Fruit fly (Drosophila melanogaster) whole organism, embryonic: ENCODE results near the gene da.

ENCODE experiments used
- Bgb ChIP-seq: fragments of 200-800 bp; sonication (Bioruptor generic); IDR thresholded peaks from 2 replicates; pipeline ENCODE4 v1.3.6; 2022; ENCODE audit warnings: missing biosample characterization, missing genetic modification characterization; ENCODE audit not compliant: partially characterized antibody
- CG10431 ChIP-seq: fragments of 200-800 bp; sonication (Bioruptor generic); optimal IDR thresholded peaks from 3 replicates; lab custom pipeline; 2018; ENCODE audit warnings: missing biosample characterization, mild to moderate bottlenecking, missing genetic modification characterization
- CG12155 ChIP-seq: fragments of 200-800 bp; sonication (Bioruptor generic); optimal IDR thresholded peaks from 3 replicates; lab custom pipeline; 2016; ENCODE audit warnings: missing biosample characterization, missing genetic modification characterization
- CG13287 ChIP-seq: fragments of 200-800 bp; sonication (Bioruptor generic); IDR thresholded peaks from 2 replicates; pipeline ENCODE4 v1.3.6; 2022; ENCODE audit warnings: missing biosample characterization, missing genetic modification characterization; ENCODE audit not compliant: partially characterized antibody
- CG13424 ChIP-seq: fragments of 200-800 bp; sonication (Bioruptor generic); optimal IDR thresholded peaks from 2 replicates; lab custom pipeline; 2019; ENCODE audit warnings: missing biosample characterization, mild to moderate bottlenecking, missing genetic modification characterization, moderate library complexity
- CG15269 ChIP-seq: fragments of 200-800 bp; sonication (Bioruptor generic); optimal IDR thresholded peaks from 2 replicates; lab custom pipeline; 2018; ENCODE audit warnings: missing biosample characterization, mild to moderate bottlenecking, missing genetic modification characterization, moderate library complexity
- CG16813 ChIP-seq: fragments of 200-800 bp; sonication (Bioruptor generic); IDR thresholded peaks from 3 replicates; pipeline ENCODE4 v1.3.6; 2022; ENCODE audit warnings: missing biosample characterization, missing genetic modification characterization; ENCODE audit not compliant: partially characterized antibody
- CG18262 ChIP-seq: fragments of 200-800 bp; optimal IDR thresholded peaks from 3 replicates; lab custom pipeline; 2019; ENCODE audit warnings: missing biosample characterization, mild to moderate bottlenecking, missing genetic modification characterization, moderate library complexity
- CG2116 ChIP-seq: fragments of 200-800 bp; sonication (Bioruptor generic); optimal IDR thresholded peaks from 3 replicates; lab custom pipeline; 2018; ENCODE audit warnings: missing biosample characterization, mild to moderate bottlenecking, missing genetic modification characterization
- CG3065 ChIP-seq: fragments of 200-800 bp; sonication (Bioruptor generic); optimal IDR thresholded peaks from 2 replicates; lab custom pipeline; 2016; ENCODE audit warnings: missing biosample characterization, missing genetic modification characterization
- CG4360 ChIP-seq: fragments of 200-800 bp; sonication (Bioruptor generic); IDR thresholded peaks from 2 replicates; pipeline ENCODE4 v1.3.6; 2022; ENCODE audit warnings: missing biosample characterization, missing genetic modification characterization
- CG4730 ChIP-seq: fragments of 200-800 bp; sonication (Bioruptor generic); IDR thresholded peaks from 2 replicates; pipeline ENCODE4 v1.3.6; 2022; ENCODE audit warnings: missing biosample characterization, missing genetic modification characterization
- CG8765 ChIP-seq: fragments of 200-800 bp; sonication (Bioruptor generic); IDR thresholded peaks from 2 replicates; pipeline ENCODE4 v1.3.6; 2022; ENCODE audit warnings: missing biosample characterization, missing genetic modification characterization
- Doc3 ChIP-seq: fragments of 200-800 bp; sonication (Bioruptor generic); IDR thresholded peaks from 3 replicates; pipeline ENCODE4 v1.3.6; 2022; ENCODE audit warnings: missing biosample characterization, missing genetic modification characterization; ENCODE audit not compliant: partially characterized antibody
- Ets65A ChIP-seq: fragments of 200-800 bp; sonication (Bioruptor generic); peaks from one replicate; lab custom pipeline; 2016; ENCODE audit warnings: missing biosample characterization, missing genetic modification characterization
- Fer2 ChIP-seq: fragments of 200-800 bp; sonication (Bioruptor generic); optimal IDR thresholded peaks from 2 replicates; lab custom pipeline; 2018; ENCODE audit warnings: missing biosample characterization, mild to moderate bottlenecking, missing genetic modification characterization, moderate library complexity
- Lim3 ChIP-seq: fragments of 200-800 bp; sonication (Bioruptor generic); IDR thresholded peaks from 2 replicates; pipeline ENCODE4 v1.3.6; 2022; ENCODE audit warnings: missing biosample characterization, missing genetic modification characterization
- Lpt ChIP-seq: fragments of >200 bp; optimal IDR thresholded peaks from 2 replicates; lab custom pipeline; 2018; ENCODE audit warnings: missing biosample characterization, missing genetic modification characterization
- MBD-R2 ChIP-seq: fragments of 200-800 bp; sonication (Bioruptor generic); IDR thresholded peaks from 2 replicates; pipeline ENCODE4 v1.3.6; 2022; ENCODE audit warnings: missing biosample characterization, missing genetic modification characterization
- Myb ChIP-seq: fragments of 200-800 bp; sonication (Bioruptor generic); optimal IDR thresholded peaks from 2 replicates; lab custom pipeline; 2016; ENCODE audit warnings: missing biosample characterization, missing genetic modification characterization
- NK7.1 ChIP-seq: fragments of 200-800 bp; sonication (Bioruptor generic); optimal IDR thresholded peaks from 3 replicates; lab custom pipeline; 2016; ENCODE audit warnings: missing biosample characterization, missing genetic modification characterization
- Opbp ChIP-seq: fragments of 200-800 bp; sonication (Bioruptor generic); IDR thresholded peaks from 3 replicates; pipeline ENCODE4 v1.3.6; 2022; ENCODE audit warnings: missing biosample characterization, missing genetic modification characterization; ENCODE audit not compliant: partially characterized antibody
- Scr ChIP-seq: fragments of 200-800 bp; sonication (Bioruptor generic); IDR thresholded peaks from 2 replicates; pipeline ENCODE4 v1.3.6; 2022; ENCODE audit warnings: missing biosample characterization, missing genetic modification characterization; ENCODE audit not compliant: partially characterized antibody
- Spps ChIP-seq: fragments of 200-800 bp; sonication (Bioruptor generic); optimal IDR thresholded peaks from 2 replicates; lab custom pipeline; 2018; ENCODE audit warnings: missing biosample characterization, mild to moderate bottlenecking, missing genetic modification characterization
- Sry-β ChIP-seq: fragments of 200-800 bp; sonication (Bioruptor generic); optimal IDR thresholded peaks from 2 replicates; lab custom pipeline; 2018; ENCODE audit warnings: missing biosample characterization, mild to moderate bottlenecking, missing genetic modification characterization, moderate library complexity
- Sry-δ ChIP-seq: fragments of 200-800 bp; sonication (Bioruptor generic); optimal IDR thresholded peaks from 2 replicates; lab custom pipeline; 2016; ENCODE audit warnings: missing biosample characterization, missing genetic modification characterization
- Usf ChIP-seq: fragments of 200-800 bp; sonication (Bioruptor generic); optimal IDR thresholded peaks from 2 replicates; lab custom pipeline; 2017; ENCODE audit warnings: missing genotype, missing biosample characterization, missing genetic modification characterization
- YL-1 ChIP-seq: fragments of 200-800 bp; sonication (Bioruptor generic); optimal IDR thresholded peaks from 3 replicates; lab custom pipeline; 2017; ENCODE audit warnings: missing biosample characterization, mild to moderate bottlenecking, missing genetic modification characterization
- amos ChIP-seq: fragments of 200-800 bp; sonication (Bioruptor generic); IDR thresholded peaks from 2 replicates; pipeline ENCODE4 v1.3.6; 2022; ENCODE audit warnings: missing biosample characterization, missing genetic modification characterization; ENCODE audit not compliant: partially characterized antibody
- bbx ChIP-seq: fragments of 200-800 bp; sonication (Bioruptor generic); IDR thresholded peaks from 2 replicates; pipeline ENCODE4 v1.3.6; 2022; ENCODE audit warnings: missing biosample characterization, missing genetic modification characterization; ENCODE audit not compliant: partially characterized antibody
- ci ChIP-seq: fragments of 200-800 bp; sonication (Bioruptor generic); IDR thresholded peaks from 3 replicates; pipeline ENCODE4 v1.3.6; 2022; ENCODE audit warnings: missing biosample characterization, missing genetic modification characterization
- croc ChIP-seq: fragments of 200-800 bp; sonication (Bioruptor generic); conservative IDR thresholded peaks from 3 replicates; pipeline ENCODE4 v1.3.6; 2022; ENCODE audit warnings: missing biosample characterization, missing genetic modification characterization
- grn ChIP-seq: fragments of 200-800 bp; sonication (Bioruptor generic); optimal IDR thresholded peaks from 3 replicates; lab custom pipeline; 2017; ENCODE audit warnings: missing biosample characterization, missing genetic modification characterization
- hbn ChIP-seq: fragments of 200-800 bp; sonication (Bioruptor generic); IDR thresholded peaks from 2 replicates; pipeline ENCODE4 v1.3.6; 2022; ENCODE audit warnings: missing biosample characterization, missing genetic modification characterization; ENCODE audit not compliant: partially characterized antibody
- inv ChIP-seq: fragments of 200-800 bp; sonication (Bioruptor generic); IDR thresholded peaks from 2 replicates; pipeline ENCODE4 v1.3.6; 2022; ENCODE audit warnings: missing biosample characterization, missing genetic modification characterization; ENCODE audit not compliant: partially characterized antibody
- knrl ChIP-seq: fragments of 200-800 bp; sonication (Bioruptor generic); IDR thresholded peaks from 3 replicates; pipeline ENCODE4 v1.3.6; 2022; ENCODE audit warnings: missing biosample characterization, missing genetic modification characterization; ENCODE audit not compliant: partially characterized antibody
- mld ChIP-seq: fragments of 200-800 bp; sonication (Bioruptor generic); IDR thresholded peaks from 3 replicates; pipeline ENCODE4 v1.3.6; 2022; ENCODE audit warnings: missing biosample characterization, missing genetic modification characterization; ENCODE audit not compliant: partially characterized antibody
- nom ChIP-seq: fragments of 200-800 bp; sonication (Bioruptor generic); optimal IDR thresholded peaks from 2 replicates; lab custom pipeline; 2017; ENCODE audit warnings: missing biosample characterization, missing genetic modification characterization, mild to moderate bottlenecking, moderate library complexity, missing genetic modification reagents
- oc ChIP-seq: fragments of 200-800 bp; sonication (Bioruptor generic); optimal IDR thresholded peaks from 2 replicates; lab custom pipeline; 2018; ENCODE audit warnings: missing biosample characterization, mild to moderate bottlenecking, missing genetic modification characterization, moderate library complexity
- phol ChIP-seq: fragments of 200-800 bp; sonication (Bioruptor generic); optimal IDR thresholded peaks from 3 replicates; lab custom pipeline; 2018; ENCODE audit warnings: missing biosample characterization, mild to moderate bottlenecking, missing genetic modification characterization, moderate library complexity
- row ChIP-seq: fragments of 200-800 bp; sonication (Bioruptor generic); IDR thresholded peaks from 3 replicates; pipeline ENCODE4 v1.3.6; 2022; ENCODE audit warnings: missing biosample characterization, missing genetic modification characterization
- sens ChIP-seq: fragments of 200-800 bp; sonication (Bioruptor generic); peaks from one replicate; lab custom pipeline; 2016; ENCODE audit warnings: missing biosample characterization, missing genetic modification characterization
- sna ChIP-seq: fragments of 200-800 bp; sonication (Bioruptor generic); IDR thresholded peaks from 2 replicates; pipeline ENCODE4 v1.3.6; 2022; ENCODE audit warnings: missing biosample characterization, missing genetic modification characterization; ENCODE audit not compliant: partially characterized antibody
- so ChIP-seq: fragments of 200-800 bp; sonication (Bioruptor generic); IDR thresholded peaks from 3 replicates; pipeline ENCODE4 v1.3.6; 2022; ENCODE audit warnings: missing biosample characterization, missing genetic modification characterization
- sr ChIP-seq: fragments of 200-800 bp; sonication (Bioruptor generic); IDR thresholded peaks from 3 replicates; pipeline ENCODE4 v1.3.6; 2022; ENCODE audit warnings: missing biosample characterization, missing genetic modification characterization
- stwl ChIP-seq: fragments of 200-800 bp; sonication (Bioruptor generic); optimal IDR thresholded peaks from 3 replicates; lab custom pipeline; 2018; ENCODE audit warnings: missing biosample characterization, mild to moderate bottlenecking, missing genetic modification characterization, moderate library complexity
- unc-4 ChIP-seq: fragments of 200-800 bp; sonication (Bioruptor generic); IDR thresholded peaks from 2 replicates; pipeline ENCODE4 v1.3.6; 2022; ENCODE audit warnings: missing biosample characterization, missing genetic modification characterization; ENCODE audit not compliant: partially characterized antibody

Gene da

dm6 chr2L:10403803-10404315 lies 16.0 kb downstream of the da start (continued):
- TF ChIP-seq Usf (GFP tag; lab: Kevin White, UChicago) (no peak), so (GFP tag; lab: Robert Waterston, UW) (no peak), unc-4 (GFP tag; lab: Robert Waterston, UW) (peak; percentile 56; the same call in 1 of the 2 replicates), Myb (GFP tag; lab: Kevin White, UChicago) (no peak), grn (no peak), CG12155 (GFP tag; lab: Kevin White, UChicago) (no peak), MBD-R2 (peak; percentile 52), CG13424 (tag; lab: Kevin White, UChicago) (no peak), CG10431 (GFP tag; lab: Kevin White, UChicago) (no peak), CG18262 (no peak), Lpt (GFP tag; lab: Kevin White, UChicago) (no peak), Sry-β (GFP tag; lab: Kevin White, UChicago) (peak; percentile 54), phol (peak; percentile 13), sr (GFP tag; lab: Robert Waterston, UW) (no peak), sna (GFP tag; lab: Robert Waterston, UW) (peak; percentile 58; the same call in 1 of the 2 replicates), hbn (GFP tag; lab: Robert Waterston, UW) (no peak), Ets65A (no peak), YL-1 (GFP tag; lab: Kevin White, UChicago) (peak; percentile 45), Sry-δ (peak; percentile 52), CG3065 (GFP tag; lab: Kevin White, UChicago) (peak; percentile 95), CG4730 (GFP tag; lab: Robert Waterston, UW) (no peak)

- TF ChIP-seq amos, result peak; percentile 83; the same call in 1 of the 2 replicates
- no peak for TF ChIP-seq NK7.1 (GFP tag; lab: Kevin White, UChicago)
- peak; percentile 54 for TF ChIP-seq row (GFP tag; lab: Robert Waterston, UW)
- no peak for TF ChIP-seq CG15269 (tag; lab: Kevin White, UChicago)
- TF ChIP-seq Bgb (GFP tag; lab: Robert Waterston, UW), result peak; percentile 80
- TF ChIP-seq CG2116 (GFP tag; lab: Kevin White, UChicago), result peak; percentile 26
- no peak for TF ChIP-seq Spps
- peak; percentile 81 for TF ChIP-seq knrl
- TF ChIP-seq Opbp, result peak; percentile 60; the same call in 2 of the 3 replicates
- no peak for TF ChIP-seq oc
- TF ChIP-seq Doc3, result peak; percentile 88
- TF ChIP-seq mld (GFP tag; lab: Robert Waterston, UW), result 0 out of 3 replicates have a peak, but pooled peaks have one; percentile 59
- no peak for TF ChIP-seq ci (GFP tag; lab: Robert Waterston, UW)
- TF ChIP-seq Sry-δ, result peak; percentile 72
- peak; percentile 22 for TF ChIP-seq sens (GFP tag; lab: Kevin White, UChicago)
- no peak for TF ChIP-seq CG8765 (GFP tag; lab: Robert Waterston, UW)
- TF ChIP-seq CG4360, result no peak
- no peak for TF ChIP-seq Fer2 (tag; lab: Kevin White, UChicago)
- peak; percentile 87 for TF ChIP-seq CG13287 (GFP tag; lab: Robert Waterston, UW)
- peak; percentile 11 for TF ChIP-seq phol
- peak; percentile 60 for TF ChIP-seq inv (GFP tag; lab: Robert Waterston, UW)
- TF ChIP-seq stwl (tag; lab: Kevin White, UChicago), result peak; percentile 18
- TF ChIP-seq nom, result no peak
- peak; percentile 84 for TF ChIP-seq hbn (GFP tag; lab: Robert Waterston, UW)
- TF ChIP-seq bbx (GFP tag; lab: Robert Waterston, UW), result peak; percentile 82
- TF ChIP-seq Scr (GFP tag; lab: Robert Waterston, UW), result peak; percentile 87
- TF ChIP-seq croc, result no peak
- no peak for TF ChIP-seq Lim3 (GFP tag; lab: Robert Waterston, UW)
- TF ChIP-seq CG16813, result peak; percentile 72
Measured at dm6 chr2L:10405008-10405654, 17.2 kb downstream of the da start, which contains the start of the genes CG17768, LSm-4 and Ir31a. CG17768 (minus strand) TSS chr2L:10405203. LSm-4 (minus strand) TSS chr2L:10405203. Ir31a (plus strand) TSS chr2L:10405565.
